Worm (Caenorhabditis elegans): ENCODE data around the gene C14C11.1.

DNA sequence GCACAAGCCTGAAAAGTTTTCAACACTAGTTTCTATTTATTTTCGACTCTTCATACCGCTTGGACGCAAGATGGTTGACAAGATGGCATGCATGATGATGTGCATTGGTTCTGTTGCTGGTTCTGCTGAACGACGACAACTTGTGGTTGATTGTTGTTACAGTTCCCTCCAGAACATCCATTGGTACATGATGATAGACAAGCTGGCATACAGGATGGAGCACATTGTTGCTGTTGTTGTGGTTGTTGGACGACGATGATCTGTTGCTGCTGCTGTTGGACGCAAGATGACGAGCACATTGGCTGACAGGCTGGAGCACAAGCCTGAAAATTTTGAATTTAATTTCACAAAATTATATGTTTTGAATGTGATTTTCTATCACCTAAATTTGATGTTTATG, 8.9 kb downstream of the C14C11.1 start:
- no peak for TF ChIP-seq lin-39 (tag; optimal IDR thresholded peaks at IDR 0.05)
- no peak for TF ChIP-seq nhr-11 (tag; optimal IDR thresholded peaks at IDR 0.05)
- TF ChIP-seq nhr-76 (tag; optimal IDR thresholded peaks at IDR 0.05), result no peak
- TF ChIP-seq nhr-19 (GFP tag; conservative IDR thresholded peaks at IDR 0.05), result no peak
- no peak for TF ChIP-seq ces-1 (GFP tag; optimal IDR thresholded peaks at IDR 0.05)
- TF ChIP-seq unc-62 (GFP tag; optimal IDR thresholded peaks at IDR 0.05), result no peak
- TF ChIP-seq lin-13 (GFP tag; optimal IDR thresholded peaks at IDR 0.05), result no peak
- TF ChIP-seq dpl-1 (GFP tag; optimal IDR thresholded peaks at IDR 0.05), result no peak
- no peak for TF ChIP-seq efl-1 (optimal IDR thresholded peaks at IDR 0.05)
- peak in 1 of 2 experiments; percentile 91 for TF ChIP-seq efl-1 (GFP tag; optimal IDR thresholded peaks at IDR 0.05 in 1 of 2)
- TF ChIP-seq ztf-11 (tag; optimal IDR thresholded peaks at IDR 0.05), result no peak
- TF ChIP-seq lin-15B (tag; optimal IDR thresholded peaks at IDR 0.05), result no peak
- TF ChIP-seq nhr-237 (tag; optimal IDR thresholded peaks at IDR 0.05), result no peak
- TF ChIP-seq skn-1 (tag; optimal IDR thresholded peaks at IDR 0.05), result no peak

All from whole organism, L1 larva.